Fruit fly (Drosophila melanogaster) whole organism, adult: ENCODE measurements around the gene DnaJ-1.

ENCODE experiments used
- CG11617 ChIP-seq: fragments of 200-800 bp; sonication (Bioruptor generic); optimal IDR thresholded peaks from 2 replicates; lab custom pipeline; 2017; ENCODE audit warnings: mild to moderate bottlenecking, missing biosample characterization, missing genetic modification reagents, missing genetic modification characterization
- CG14711 ChIP-seq: fragments of 200-800 bp; sonication (Bioruptor generic); optimal IDR thresholded peaks from 2 replicates; lab custom pipeline; 2018; ENCODE audit warnings: missing biosample characterization, mild to moderate bottlenecking, missing genetic modification characterization, moderate library complexity
- CG33017 ChIP-seq: fragments of 200-800 bp; sonication (Bioruptor generic); optimal IDR thresholded peaks from 2 replicates; lab custom pipeline; 2018; ENCODE audit warnings: missing biosample characterization, mild to moderate bottlenecking, missing genetic modification characterization, moderate library complexity
- CG7045 ChIP-seq: fragments of 200-800 bp; sonication (Bioruptor generic); optimal IDR thresholded peaks from 2 replicates; lab custom pipeline; 2017; ENCODE audit warnings: missing biosample characterization, mild to moderate bottlenecking, missing genetic modification characterization
- Clk ChIP-seq: fragments of 200-800 bp; sonication (Bioruptor generic); optimal IDR thresholded peaks from 2 replicates; lab custom pipeline; 2017; ENCODE audit warnings: missing biosample characterization, missing genetic modification characterization
- Crg-1 ChIP-seq: fragments of 200-800 bp; sonication (Bioruptor generic); optimal IDR thresholded peaks from 2 replicates; lab custom pipeline; 2016; ENCODE audit warnings: missing biosample characterization, missing genetic modification characterization
- Mnt ChIP-seq: fragments of 200-800 bp; sonication (Bioruptor generic); optimal IDR thresholded peaks from 2 replicates; lab custom pipeline; 2016; ENCODE audit warnings: missing biosample characterization, mild to moderate bottlenecking, missing genetic modification characterization
- bab1 ChIP-seq: fragments of 200-800 bp; sonication (Bioruptor generic); optimal IDR thresholded peaks from 3 replicates; lab custom pipeline; 2019; ENCODE audit warnings: missing biosample characterization, mild to moderate bottlenecking, missing genetic modification characterization, moderate library complexity
- cic ChIP-seq: fragments of 200-800 bp; sonication (Bioruptor generic); optimal IDR thresholded peaks from 2 replicates; lab custom pipeline; 2017; ENCODE audit warnings: missing biosample characterization, mild to moderate bottlenecking, missing genetic modification characterization, moderate library complexity
- cnc ChIP-seq, 2 experiments: fragments of >200 bp; optimal IDR thresholded peaks; 2 replicates each; lab custom pipeline; 2017
- kay ChIP-seq: fragments of 200-800 bp; sonication (Bioruptor generic); peaks from one replicate; lab custom pipeline; 2016; ENCODE audit warnings: missing biosample characterization, missing genetic modification characterization, borderline replicate concordance
- pad ChIP-seq: fragments of 200-800 bp; sonication (Bioruptor generic); optimal IDR thresholded peaks from 3 replicates; lab custom pipeline; 2017; ENCODE audit warnings: missing biosample characterization, missing genetic modification characterization, mild to moderate bottlenecking, moderate library complexity, missing genetic modification reagents
- tj ChIP-seq: fragments of 200-800 bp; sonication (Bioruptor generic); optimal IDR thresholded peaks from 3 replicates; lab custom pipeline; 2017; ENCODE audit warnings: missing biosample characterization, mild to moderate bottlenecking, missing genetic modification characterization, moderate library complexity
- toe ChIP-seq: fragments of 200-800 bp; sonication (Bioruptor generic); optimal IDR thresholded peaks from 2 replicates; lab custom pipeline; 2016; ENCODE audit warnings: missing biosample characterization, missing genetic modification characterization

- TF ChIP-seq CG33017 (tag; lab: Kevin White, UChicago) (no peak), kay (GFP tag; lab: Kevin White, UChicago) (no peak), Mnt (no peak), CG7045 (GFP tag; lab: Kevin White, UChicago) (no peak), cnc (optimal IDR thresholded peaks at IDR 0.05; lab: Kevin White, UChicago) (no peak), toe (GFP tag; lab: Kevin White, UChicago) (no peak), pad (no peak), CG11617 (no peak), CG14711 (tag; lab: Kevin White, UChicago) (no peak), tj (GFP tag; lab: Kevin White, UChicago) (no peak), bab1 (no peak), Clk (GFP tag; lab: Kevin White, UChicago) (no peak), cic (no peak), Crg-1 (GFP tag; lab: Kevin White, UChicago) (no peak)
These were observed 20.4 kb downstream of the DnaJ-1 start for dm6 chr3L:5731639-5732038.
